Worm (Caenorhabditis elegans) whole organism, late embryonic: Measurements from ENCODE around the gene tftc-1.

Source experiments
- F13H6.1 ChIP-seq: sonication (generic microtip); optimal IDR thresholded peaks from 2 replicates; lab custom pipeline; 2016; ENCODE audit warnings: missing genetic modification characterization, missing compliant biosample characterization
- K02D7.2 ChIP-seq: sonication (generic microtip); optimal IDR thresholded peaks from 2 replicates; lab custom pipeline; 2017; ENCODE audit warnings: mild to moderate bottlenecking, missing genetic modification characterization, missing compliant biosample characterization
- T23F11.4 ChIP-seq: fragments of 200-800 bp; sonication (Bioruptor generic); optimal IDR thresholded peaks from 2 replicates; lab custom pipeline; 2018; ENCODE audit warnings: mild to moderate bottlenecking, missing genetic modification characterization, missing compliant biosample characterization
- Y22D7AL.16 ChIP-seq: sonication (generic microtip); optimal IDR thresholded peaks from 2 replicates; lab custom pipeline; 2016; ENCODE audit warnings: missing genetic modification characterization, missing compliant biosample characterization
- ama-1 ChIP-seq: fragments of 150-350 bp; optimal IDR thresholded peaks from 2 replicates; lab custom pipeline; 2014
- ceh-14 ChIP-seq: sonication (generic microtip); optimal IDR thresholded peaks from 2 replicates; lab custom pipeline; 2016; ENCODE audit warnings: missing genotype, missing genetic modification characterization, missing compliant biosample characterization
- ceh-19 ChIP-seq: fragments of 200-800 bp; sonication (Bioruptor generic); optimal IDR thresholded peaks from 2 replicates; lab custom pipeline; 2018; ENCODE audit warnings: mild to moderate bottlenecking, missing genetic modification characterization, missing compliant biosample characterization
- ceh-22 ChIP-seq: sonication (generic microtip); optimal IDR thresholded peaks from 2 replicates; lab custom pipeline; 2017; ENCODE audit warnings: missing biosample characterization, missing genetic modification characterization
- ceh-24 ChIP-seq: sonication (generic microtip); optimal IDR thresholded peaks from 2 replicates; lab custom pipeline; 2016; ENCODE audit warnings: mild to moderate bottlenecking, missing genetic modification characterization, missing compliant biosample characterization
- ceh-45 ChIP-seq: fragments of 200-800 bp; sonication (Bioruptor generic); IDR thresholded peaks from 2 replicates; pipeline ENCODE4 v1.3.6; 2022; ENCODE audit warnings: missing genetic modification reagents, missing genetic modification characterization, missing compliant biosample characterization
- ceh-48 ChIP-seq: sonication (generic microtip); optimal IDR thresholded peaks from 2 replicates; lab custom pipeline; 2016; ENCODE audit warnings: missing genetic modification characterization, inconsistent platforms, missing compliant biosample characterization
- ceh-6 ChIP-seq: fragments of 200-800 bp; sonication (Bioruptor generic); optimal IDR thresholded peaks from 2 replicates; lab custom pipeline; 2018; ENCODE audit warnings: mild to moderate bottlenecking, missing genetic modification characterization, missing compliant biosample characterization
- che-1 ChIP-seq: sonication (generic microtip); optimal IDR thresholded peaks from 2 replicates; lab custom pipeline; 2016; ENCODE audit warnings: mild to moderate bottlenecking, missing genetic modification characterization, missing compliant biosample characterization
- dve-1 ChIP-seq: sonication (generic microtip); optimal IDR thresholded peaks from 2 replicates; lab custom pipeline; 2017; ENCODE audit warnings: antibody characterized with exemption, mild to moderate bottlenecking, missing genetic modification characterization, missing compliant biosample characterization
- elt-2 ChIP-seq: sonication (generic microtip); optimal IDR thresholded peaks from 2 replicates; lab custom pipeline; 2016; ENCODE audit warnings: missing genetic modification reagents, missing genetic modification characterization, missing compliant biosample characterization
- elt-4 ChIP-seq: sonication (generic microtip); optimal IDR thresholded peaks from 2 replicates; lab custom pipeline; 2016; ENCODE audit warnings: missing genetic modification characterization, missing compliant biosample characterization
- ets-4 ChIP-seq: sonication (generic microtip); optimal IDR thresholded peaks from 2 replicates; lab custom pipeline; 2016; ENCODE audit warnings: missing genetic modification characterization, missing compliant biosample characterization
- eyg-1 ChIP-seq: sonication (generic microtip); optimal IDR thresholded peaks from 2 replicates; lab custom pipeline; 2016; ENCODE audit warnings: missing genotype, missing genetic modification characterization, missing compliant biosample characterization
- fkh-6 ChIP-seq: sonication (generic microtip); optimal IDR thresholded peaks from 2 replicates; lab custom pipeline; 2016; ENCODE audit warnings: missing genetic modification characterization, missing compliant biosample characterization
- gmeb-2 ChIP-seq: sonication (generic microtip); optimal IDR thresholded peaks from 2 replicates; lab custom pipeline; 2016; ENCODE audit warnings: missing genetic modification characterization, inconsistent platforms, missing compliant biosample characterization
- hlh-13 ChIP-seq: fragments of 200-800 bp; sonication (Bioruptor generic); optimal IDR thresholded peaks from 2 replicates; lab custom pipeline; 2018; ENCODE audit warnings: mild to moderate bottlenecking, missing genetic modification characterization, missing compliant biosample characterization
- hlh-15 ChIP-seq: sonication (generic microtip); optimal IDR thresholded peaks from 2 replicates; lab custom pipeline; 2016; ENCODE audit warnings: missing genetic modification characterization, missing compliant biosample characterization
- hlh-30 ChIP-seq: sonication (generic microtip); optimal IDR thresholded peaks from 2 replicates; lab custom pipeline; 2017; ENCODE audit warnings: antibody characterized with exemption, missing genetic modification characterization, missing compliant biosample characterization; ENCODE audit not compliant: insufficient read depth
- lim-6 ChIP-seq: sonication (generic microtip); optimal IDR thresholded peaks from 2 replicates; lab custom pipeline; 2016; ENCODE audit warnings: missing genetic modification characterization, missing compliant biosample characterization
- lin-11 ChIP-seq: fragments of 200-800 bp; sonication (Bioruptor generic); optimal IDR thresholded peaks from 2 replicates; lab custom pipeline; 2018; ENCODE audit warnings: mild to moderate bottlenecking, missing genetic modification characterization, missing compliant biosample characterization
- mec-3 ChIP-seq: sonication (generic microtip); optimal IDR thresholded peaks from 2 replicates; lab custom pipeline; 2016; ENCODE audit warnings: borderline replicate concordance, missing genetic modification characterization, missing compliant biosample characterization
- nfya-1 ChIP-seq: sonication (generic microtip); optimal IDR thresholded peaks from 2 replicates; lab custom pipeline; 2017; ENCODE audit warnings: missing genetic modification characterization, mild to moderate bottlenecking, missing compliant biosample characterization, antibody characterized with exemption, moderate library complexity
- nhr-232 ChIP-seq: sonication (generic microtip); optimal IDR thresholded peaks from 2 replicates; lab custom pipeline; 2016; ENCODE audit warnings: missing genetic modification characterization, missing compliant biosample characterization
- odd-2 ChIP-seq: sonication (generic microtip); optimal IDR thresholded peaks from 2 replicates; lab custom pipeline; 2017; ENCODE audit warnings: antibody characterized with exemption, mild to moderate bottlenecking, missing genetic modification characterization, missing compliant biosample characterization
- pha-2 ChIP-seq: sonication (generic microtip); optimal IDR thresholded peaks from 2 replicates; lab custom pipeline; 2017; ENCODE audit warnings: mild to moderate bottlenecking, missing genetic modification characterization, missing compliant biosample characterization
- pha-4 ChIP-seq: fragments of 150-350 bp; optimal IDR thresholded peaks from 2 replicates; lab custom pipeline; 2018; ENCODE audit warnings: missing biosample characterization, missing genetic modification reagents, missing genetic modification characterization
- pqm-1 ChIP-seq: sonication (generic microtip); optimal IDR thresholded peaks from 2 replicates; lab custom pipeline; 2016; ENCODE audit warnings: missing genetic modification characterization, missing compliant biosample characterization
- ref-2 ChIP-seq: sonication (generic microtip); optimal IDR thresholded peaks from 2 replicates; lab custom pipeline; 2016; ENCODE audit warnings: missing genetic modification characterization, missing compliant biosample characterization
- rnt-1 ChIP-seq: sonication (generic microtip); optimal IDR thresholded peaks from 2 replicates; lab custom pipeline; 2016; ENCODE audit warnings: missing genetic modification characterization, missing compliant biosample characterization
- sdc-2 ChIP-seq: sonication (generic microtip); optimal IDR thresholded peaks from 2 replicates; lab custom pipeline; 2016; ENCODE audit warnings: missing genotype, missing genetic modification characterization, missing compliant biosample characterization
- sox-4 ChIP-seq: sonication (generic microtip); optimal IDR thresholded peaks from 2 replicates; lab custom pipeline; 2017; ENCODE audit warnings: mild to moderate bottlenecking, missing genetic modification characterization, inconsistent platforms, missing compliant biosample characterization
- syd-9 ChIP-seq: sonication (generic microtip); optimal IDR thresholded peaks from 2 replicates; lab custom pipeline; 2016; ENCODE audit warnings: mild to moderate bottlenecking, missing genetic modification characterization, moderate library complexity, missing compliant biosample characterization
- tbx-2 ChIP-seq: sonication (generic microtip); optimal IDR thresholded peaks from 2 replicates; lab custom pipeline; 2016; ENCODE audit warnings: missing genetic modification characterization, missing compliant biosample characterization
- unc-42 ChIP-seq: sonication (generic microtip); optimal IDR thresholded peaks from 2 replicates; lab custom pipeline; 2016; ENCODE audit warnings: missing genotype, missing genetic modification characterization, missing compliant biosample characterization
- unc-86 ChIP-seq: sonication (generic microtip); optimal IDR thresholded peaks from 2 replicates; lab custom pipeline; 2016; ENCODE audit warnings: missing genetic modification characterization, missing compliant biosample characterization
- zip-5 ChIP-seq: sonication (generic microtip); optimal IDR thresholded peaks from 2 replicates; lab custom pipeline; 2016; ENCODE audit warnings: missing genetic modification characterization, missing compliant biosample characterization

The tftc-1 gene

ce11 chrIV:2395997-2396396, 46.9 kb downstream of the tftc-1 start:
- TF ChIP-seq gmeb-2 (tag; lab: Kevin White, UChicago) (no peak), ceh-24 (no peak), unc-86 (tag; lab: Kevin White, UChicago) (no peak), ceh-48 (tag; lab: Kevin White, UChicago) (peak; percentile 41), hlh-15 (tag; lab: Kevin White, UChicago) (no peak)

- TF ChIP-seq K02D7.2 (no peak), ceh-45 (GFP tag; lab: Robert Waterston, UW) (0 out of 2 replicates have a peak, but pooled peaks have one; percentile 31), elt-4 (tag; lab: Kevin White, UChicago) (peak; percentile 21)
- TF ChIP-seq, all 69 proteins: peak for 2
Measured at ce11 chrIV:2398317-2398716, 49.2 kb downstream of the tftc-1 start.

- no peak for TF ChIP-seq syd-9 (tag; lab: Kevin White, UChicago)
- no peak for TF ChIP-seq eyg-1 (tag; lab: Kevin White, UChicago)
- TF ChIP-seq ceh-48 (tag; lab: Kevin White, UChicago) = peak; percentile 22
Measured at ce11 chrIV:2399420-2399819, 50.3 kb downstream of the tftc-1 start, which contains the start of gene Y38F2AR.10. Gene Y38F2AR.10, minus strand, starts transcription at chrIV:2399520.

ce11 chrIV:2400651-2401050, 51.6 kb downstream of the tftc-1 start:
- TF ChIP-seq ceh-48 (tag; lab: Kevin White, UChicago) (peak; percentile 2), tbx-2 (tag; lab: Kevin White, UChicago) (no peak), mec-3 (no peak), ceh-22 (no peak)

- TF ChIP-seq zip-5 (tag; lab: Kevin White, UChicago) (no peak), dve-1 (peak; percentile 100)
Measured at ce11 chrIV:2403374-2403773, 54.3 kb downstream of the tftc-1 start.

- no peak for TF ChIP-seq ceh-19 (GFP tag; lab: Kevin White, UChicago)
- TF ChIP-seq fkh-6 = no peak
- no peak for TF ChIP-seq pha-4 (tag; lab: Kevin White, UChicago)
- no peak for TF ChIP-seq ref-2
- no peak for TF ChIP-seq sox-4 (tag; lab: Kevin White, UChicago)
- TF ChIP-seq syd-9 (tag; lab: Kevin White, UChicago) = no peak
- TF ChIP-seq hlh-30 (tag; lab: Kevin White, UChicago) = no peak
- TF ChIP-seq Y22D7AL.16 (tag; lab: Kevin White, UChicago) = no peak
- TF ChIP-seq F13H6.1 (tag; lab: Kevin White, UChicago) = no peak
Measured at ce11 chrIV:2407704-2408103, 58.6 kb downstream of the tftc-1 start.

ce11 chrIV:2408437-2408836, 59.4 kb downstream of the tftc-1 start:
- peak; percentile 91 for TF ChIP-seq ref-2
- TF ChIP-seq hlh-13 (GFP tag; lab: Kevin White, UChicago) = peak; percentile 82
- TF ChIP-seq lim-6 (tag; lab: Kevin White, UChicago) = peak; percentile 71
- TF ChIP-seq pha-4 (tag; lab: Kevin White, UChicago) = no peak
- TF ChIP-seq lin-11 = peak; percentile 73
- TF ChIP-seq ceh-24 = peak; percentile 52
- peak; percentile 43 for TF ChIP-seq ets-4 (tag; lab: Kevin White, UChicago)
- peak; percentile 92 for TF ChIP-seq elt-2 (tag; lab: Kevin White, UChicago)
- TF ChIP-seq zip-5 (tag; lab: Kevin White, UChicago) = peak; percentile 56
- TF ChIP-seq nhr-232 = peak; percentile 75
- TF ChIP-seq dve-1 = peak; percentile 89
- peak; percentile 80 for TF ChIP-seq sdc-2
- peak; percentile 85 for TF ChIP-seq nfya-1
- TF ChIP-seq T23F11.4 (GFP tag; lab: Kevin White, UChicago) = peak; percentile 80
- peak; percentile 89 for TF ChIP-seq ceh-14 (tag; lab: Kevin White, UChicago)
- TF ChIP-seq ceh-6 (GFP tag; lab: Kevin White, UChicago) = peak; percentile 86
- TF ChIP-seq che-1 = peak; percentile 81
- TF ChIP-seq ceh-45 (GFP tag; lab: Robert Waterston, UW) = peak; percentile 80; the same call in 1 of the 2 replicates
- TF ChIP-seq pha-2 (tag; lab: Kevin White, UChicago) = peak; percentile 89
- TF ChIP-seq ama-1 = no peak
- peak; percentile 83 for TF ChIP-seq pqm-1 (tag; lab: Kevin White, UChicago)
- peak; percentile 68 for TF ChIP-seq unc-42 (tag; lab: Kevin White, UChicago)
- peak; percentile 72 for TF ChIP-seq odd-2
- TF ChIP-seq rnt-1 (tag; lab: Kevin White, UChicago) = peak; percentile 87
